Worm (Caenorhabditis elegans) whole organism, young adult: ENCODE data around the gene srw-142.

Experiments
- C06A6.2 ChIP-seq: fragments of 200-800 bp; sonication (Bioruptor generic); conservative IDR thresholded peaks from 2 replicates; pipeline ENCODE4 v1.3.6; 2022; ENCODE audit warnings: missing genetic modification characterization, missing compliant biosample characterization
- F10E7.11 ChIP-seq: sonication (generic microtip); optimal IDR thresholded peaks from 2 replicates; lab custom pipeline; 2017; ENCODE audit warnings: mild to moderate bottlenecking, missing genetic modification characterization, moderate library complexity, missing compliant biosample characterization
- K11D2.4 ChIP-seq: fragments of 200-800 bp; sonication (Bioruptor generic); IDR thresholded peaks from 2 replicates; pipeline ENCODE4 v1.3.6; 2022; ENCODE audit warnings: missing genetic modification reagents, missing genetic modification characterization, missing compliant biosample characterization
- K12H6.12 ChIP-seq: fragments of 200-800 bp; sonication (Bioruptor generic); optimal IDR thresholded peaks from 2 replicates; lab custom pipeline; 2018; ENCODE audit warnings: mild to moderate bottlenecking, missing genetic modification characterization, missing compliant biosample characterization
- Y53F4B.3 ChIP-seq: fragments of 200-800 bp; sonication (Bioruptor generic); IDR thresholded peaks from 2 replicates; pipeline ENCODE4 v1.3.6; 2022; ENCODE audit warnings: missing genetic modification reagents, missing genetic modification characterization, missing compliant biosample characterization
- ama-1 ChIP-seq, 3 experiments: fragments of 150-350 bp in 1 of 3; sonication (generic microtip) in 2 of 3; optimal IDR thresholded peaks; 2 replicates each; lab custom pipeline; 2014 to 2018; ENCODE audit warnings: missing biosample characterization in 2 of 3, missing genetic modification characterization in 2 of 3, missing genetic modification reagents in 2 of 3
- atf-7 ChIP-seq: sonication (generic microtip); optimal IDR thresholded peaks from 2 replicates; lab custom pipeline; 2017; ENCODE audit warnings: mild to moderate bottlenecking, missing genetic modification characterization, missing compliant biosample characterization
- cebp-1 ChIP-seq, 2 experiments: fragments of 200-800 bp in 1 of 2; sonication (Bioruptor generic) in 1 of 2; sonication (generic microtip) in 1 of 2; IDR thresholded peaks in 1 of 2; optimal IDR thresholded peaks in 1 of 2; 2 replicates each; pipeline versions ENCODE4 v1.3.6 to Lab custom; 2017 to 2022; ENCODE audit warnings: missing compliant biosample characterization in 2 of 2, missing genetic modification characterization in 2 of 2, mild to moderate bottlenecking in 1 of 2, missing genetic modification reagents in 1 of 2, moderate library complexity in 1 of 2
- ceh-100 ChIP-seq: fragments of 200-800 bp; sonication (Bioruptor generic); IDR thresholded peaks from 2 replicates; pipeline ENCODE4 v1.3.6; 2022; ENCODE audit warnings: missing genetic modification reagents, missing genetic modification characterization, missing compliant biosample characterization
- ceh-58 ChIP-seq: fragments of 200-800 bp; sonication (Bioruptor generic); IDR thresholded peaks from 2 replicates; pipeline ENCODE4 v1.3.6; 2022; ENCODE audit warnings: missing genetic modification characterization, missing compliant biosample characterization
- efl-1 ChIP-seq: fragments of 150-350 bp; optimal IDR thresholded peaks from 2 replicates; lab custom pipeline; 2014; ENCODE audit warnings: missing biosample characterization, missing genetic modification reagents, missing genetic modification characterization
- egl-18 ChIP-seq: fragments of 200-800 bp; sonication (Bioruptor generic); IDR thresholded peaks from 2 replicates; pipeline ENCODE4 v1.3.6; 2022; ENCODE audit warnings: missing genetic modification reagents, missing genetic modification characterization, missing compliant biosample characterization
- egrh-3 ChIP-seq: fragments of 200-800 bp; sonication (Bioruptor generic); IDR thresholded peaks from 2 replicates; pipeline ENCODE4 v1.3.6; 2022; ENCODE audit warnings: missing genetic modification reagents, missing genetic modification characterization, missing compliant biosample characterization
- ekl-4 ChIP-seq: fragments of 200-800 bp; sonication (Bioruptor generic); IDR thresholded peaks from 2 replicates; pipeline ENCODE4 v1.3.6; 2022; ENCODE audit warnings: missing genetic modification reagents, missing genetic modification characterization, missing compliant biosample characterization
- fkh-3 ChIP-seq: sonication (generic microtip); optimal IDR thresholded peaks from 2 replicates; lab custom pipeline; 2016; ENCODE audit warnings: mild to moderate bottlenecking, missing genetic modification characterization, missing compliant biosample characterization
- gei-17 ChIP-seq: fragments of 200-800 bp; sonication (Bioruptor generic); optimal IDR thresholded peaks from 2 replicates; lab custom pipeline; 2018; ENCODE audit warnings: mild to moderate bottlenecking, missing genetic modification characterization, missing compliant biosample characterization
- hrde-1 ChIP-seq: sonication (generic microtip); optimal IDR thresholded peaks from 2 replicates; lab custom pipeline; 2016; ENCODE audit warnings: missing genetic modification characterization, mild to moderate bottlenecking, missing compliant biosample characterization, moderate library complexity, missing genotype, missing genetic modification reagents, borderline replicate concordance
- lin-40 ChIP-seq: sonication (generic microtip); optimal IDR thresholded peaks from 2 replicates; lab custom pipeline; 2016; ENCODE audit warnings: missing genetic modification characterization, mild to moderate bottlenecking, missing compliant biosample characterization, missing genotype, missing genetic modification reagents
- madf-6 ChIP-seq: fragments of 200-800 bp; sonication (Bioruptor generic); IDR thresholded peaks from 2 replicates; pipeline ENCODE4 v1.3.6; 2022; ENCODE audit warnings: missing genetic modification reagents, missing genetic modification characterization, missing compliant biosample characterization
- mel-28 ChIP-seq: sonication (generic microtip); optimal IDR thresholded peaks from 2 replicates; lab custom pipeline; 2016; ENCODE audit warnings: borderline replicate concordance, mild to moderate bottlenecking, missing genetic modification characterization, missing compliant biosample characterization
- mxl-1 ChIP-seq: sonication (generic microtip); optimal IDR thresholded peaks from 2 replicates; lab custom pipeline; 2016; ENCODE audit warnings: missing genetic modification characterization, missing compliant biosample characterization
- nfya-2 ChIP-seq: fragments of 200-800 bp; sonication (Bioruptor generic); IDR thresholded peaks from 2 replicates; pipeline ENCODE4 v1.3.6; 2022; ENCODE audit warnings: missing genetic modification reagents, missing genetic modification characterization, missing compliant biosample characterization
- nhr-120 ChIP-seq: fragments of 200-800 bp; sonication (Bioruptor generic); IDR thresholded peaks from 2 replicates; pipeline ENCODE4 v1.3.6; 2022; ENCODE audit warnings: missing genetic modification characterization, missing compliant biosample characterization
- nhr-179 ChIP-seq: sonication (generic microtip); optimal IDR thresholded peaks from 2 replicates; lab custom pipeline; 2016; ENCODE audit warnings: mild to moderate bottlenecking, missing genetic modification characterization, missing compliant biosample characterization
- nhr-27 ChIP-seq: fragments of 200-800 bp; sonication (Bioruptor generic); optimal IDR thresholded peaks from 2 replicates; lab custom pipeline; 2018; ENCODE audit warnings: mild to moderate bottlenecking, missing genetic modification characterization, moderate library complexity, missing compliant biosample characterization
- nhr-80 ChIP-seq: sonication (generic microtip); optimal IDR thresholded peaks from 2 replicates; lab custom pipeline; 2016; ENCODE audit warnings: missing genetic modification characterization, missing compliant biosample characterization
- nhr-90 ChIP-seq: sonication (generic microtip); optimal IDR thresholded peaks from 2 replicates; lab custom pipeline; 2016; ENCODE audit warnings: missing genotype, mild to moderate bottlenecking, missing genetic modification characterization, missing compliant biosample characterization
- pha-4 ChIP-seq: fragments of 150-350 bp; sonication (generic microtip); optimal IDR thresholded peaks from 2 replicates; lab custom pipeline; 2014; ENCODE audit warnings: missing biosample characterization, missing genetic modification reagents, missing genetic modification characterization
- repo-1 ChIP-seq: sonication (generic microtip); optimal IDR thresholded peaks from 2 replicates; lab custom pipeline; 2017; ENCODE audit warnings: mild to moderate bottlenecking, missing genetic modification characterization, missing compliant biosample characterization
- sea-2 ChIP-seq: fragments of 200-800 bp; sonication (Bioruptor generic); IDR thresholded peaks from 2 replicates; pipeline ENCODE4 v1.3.6; 2022; ENCODE audit warnings: missing genetic modification characterization, missing compliant biosample characterization
- snpc-1.1 ChIP-seq: sonication (generic microtip); optimal IDR thresholded peaks from 2 replicates; lab custom pipeline; 2017; ENCODE audit warnings: missing genetic modification characterization, mild to moderate bottlenecking, missing compliant biosample characterization, antibody characterized with exemption, moderate library complexity, missing genotype, missing genetic modification reagents; ENCODE audit not compliant: insufficient read depth
- snpc-1.3 ChIP-seq: sonication (generic microtip); optimal IDR thresholded peaks from 2 replicates; lab custom pipeline; 2017; ENCODE audit warnings: missing genetic modification characterization, mild to moderate bottlenecking, missing compliant biosample characterization, antibody characterized with exemption, moderate library complexity, missing genotype, missing genetic modification reagents; ENCODE audit not compliant: insufficient read depth
- snpc-3.4 ChIP-seq: sonication (generic microtip); optimal IDR thresholded peaks from 2 replicates; lab custom pipeline; 2017; ENCODE audit warnings: missing genetic modification characterization, mild to moderate bottlenecking, missing compliant biosample characterization, antibody characterized with exemption, moderate library complexity, missing genotype, missing genetic modification reagents
- tlf-1 ChIP-seq: fragments of 200-800 bp; sonication (Bioruptor generic); optimal IDR thresholded peaks from 2 replicates; lab custom pipeline; 2018; ENCODE audit warnings: mild to moderate bottlenecking, missing genetic modification characterization, missing compliant biosample characterization
- unc-62 ChIP-seq: fragments of 150-350 bp; optimal IDR thresholded peaks from 2 replicates; lab custom pipeline; 2014; ENCODE audit warnings: missing biosample characterization, missing genetic modification reagents, missing genetic modification characterization
- ztf-26 ChIP-seq: sonication (generic microtip); optimal IDR thresholded peaks from 2 replicates; lab custom pipeline; 2017; ENCODE audit warnings: missing genetic modification characterization, missing compliant biosample characterization
- ztf-3 ChIP-seq: fragments of 200-800 bp; sonication (Bioruptor generic); optimal IDR thresholded peaks from 2 replicates; lab custom pipeline; 2018; ENCODE audit warnings: mild to moderate bottlenecking, missing genetic modification characterization, missing compliant biosample characterization

The srw-142 gene

ce11 chrV:2992060-2992459, 34.0 kb upstream of the srw-142 start:
- TF ChIP-seq hrde-1, result no peak
- TF ChIP-seq mxl-1 (tag; lab: Kevin White, UChicago), result no peak
- no peak for TF ChIP-seq pha-4
- TF ChIP-seq ceh-100 (GFP tag; lab: Robert Waterston, UW), result no peak
- no peak for TF ChIP-seq nhr-120
- TF ChIP-seq ztf-3 (GFP tag; lab: Kevin White, UChicago), result no peak
- TF ChIP-seq sea-2 (GFP tag; lab: Robert Waterston, UW), result no peak
- no peak for TF ChIP-seq snpc-1.3
- no peak for TF ChIP-seq efl-1 (GFP tag; lab: Kevin White, UChicago)
- TF ChIP-seq nhr-90 (tag; lab: Kevin White, UChicago), result no peak
- TF ChIP-seq nhr-80 (tag; lab: Kevin White, UChicago), result no peak
- TF ChIP-seq lin-40 (tag; lab: Kevin White, UChicago), result no peak
- no peak for TF ChIP-seq egl-18 (GFP tag; lab: Robert Waterston, UW)
- TF ChIP-seq C06A6.2, result no peak
- TF ChIP-seq snpc-1.1, result no peak
- TF ChIP-seq F10E7.11 (tag; lab: Kevin White, UChicago), result no peak
- TF ChIP-seq nfya-2, result no peak
- no peak for TF ChIP-seq Y53F4B.3 (GFP tag; lab: Robert Waterston, UW)
- no peak for TF ChIP-seq ama-1 (optimal IDR thresholded peaks at IDR 0.05; lab: Kevin White, UChicago)
- TF ChIP-seq ama-1 (GFP tag; optimal IDR thresholded peaks at IDR 0.05; lab: Kevin White, UChicago), result no peak
- TF ChIP-seq ceh-58, result no peak

- no peak for TF ChIP-seq ztf-26 (tag; lab: Kevin White, UChicago)
- no peak for TF ChIP-seq nhr-27 (tag; lab: Kevin White, UChicago)
- TF ChIP-seq gei-17 (GFP tag; lab: Kevin White, UChicago), result no peak
- no peak for TF ChIP-seq efl-1 (GFP tag; lab: Kevin White, UChicago)
- no peak for TF ChIP-seq snpc-3.4 (tag; lab: Kevin White, UChicago)
- no peak for TF ChIP-seq K12H6.12 (tag; lab: Kevin White, UChicago)
These were observed 33.4 kb upstream of the srw-142 start, which contains the start of gene srw-121 for ce11 chrV:2991485-2991884. Gene srw-121 (minus strand): TSS chrV:2991585.

- TF ChIP-seq cebp-1 (GFP tag; IDR thresholded peaks at IDR 0.05; lab: Robert Waterston, UW), result no peak
- no peak for TF ChIP-seq cebp-1 (tag; optimal IDR thresholded peaks at IDR 0.05; lab: Kevin White, UChicago)
- TF ChIP-seq pha-4, result no peak
- no peak for TF ChIP-seq mel-28 (tag; lab: Kevin White, UChicago)
- no peak for TF ChIP-seq fkh-3 (tag; lab: Kevin White, UChicago)
- TF ChIP-seq madf-6 (GFP tag; lab: Robert Waterston, UW), result no peak
- no peak for TF ChIP-seq atf-7 (tag; lab: Kevin White, UChicago)
- TF ChIP-seq nhr-179 (tag; lab: Kevin White, UChicago), result no peak
- TF ChIP-seq egrh-3, result no peak
- TF ChIP-seq lin-40 (tag; lab: Kevin White, UChicago), result no peak
- TF ChIP-seq ekl-4 (GFP tag; lab: Robert Waterston, UW), result no peak
- no peak for TF ChIP-seq tlf-1 (GFP tag; lab: Kevin White, UChicago)
- no peak for TF ChIP-seq K11D2.4 (GFP tag; lab: Robert Waterston, UW)
- no peak for TF ChIP-seq unc-62 (GFP tag; lab: Kevin White, UChicago)
- TF ChIP-seq ztf-26 (tag; lab: Kevin White, UChicago), result no peak
- no peak for TF ChIP-seq snpc-3.4 (tag; lab: Kevin White, UChicago)
- no peak for TF ChIP-seq repo-1
These were observed 29.3 kb upstream of the srw-142 start, which contains the start of gene srh-85 for ce11 chrV:2987407-2987806. Gene srh-85 (minus strand): TSS chrV:2987507.
